Worm (Caenorhabditis elegans): ENCODE measurements around the gene C07C7.1.
A peak's percentile ranks its signal among the peaks of the same experiment; 100 is the strongest.

Gene C07C7.1

DNA sequence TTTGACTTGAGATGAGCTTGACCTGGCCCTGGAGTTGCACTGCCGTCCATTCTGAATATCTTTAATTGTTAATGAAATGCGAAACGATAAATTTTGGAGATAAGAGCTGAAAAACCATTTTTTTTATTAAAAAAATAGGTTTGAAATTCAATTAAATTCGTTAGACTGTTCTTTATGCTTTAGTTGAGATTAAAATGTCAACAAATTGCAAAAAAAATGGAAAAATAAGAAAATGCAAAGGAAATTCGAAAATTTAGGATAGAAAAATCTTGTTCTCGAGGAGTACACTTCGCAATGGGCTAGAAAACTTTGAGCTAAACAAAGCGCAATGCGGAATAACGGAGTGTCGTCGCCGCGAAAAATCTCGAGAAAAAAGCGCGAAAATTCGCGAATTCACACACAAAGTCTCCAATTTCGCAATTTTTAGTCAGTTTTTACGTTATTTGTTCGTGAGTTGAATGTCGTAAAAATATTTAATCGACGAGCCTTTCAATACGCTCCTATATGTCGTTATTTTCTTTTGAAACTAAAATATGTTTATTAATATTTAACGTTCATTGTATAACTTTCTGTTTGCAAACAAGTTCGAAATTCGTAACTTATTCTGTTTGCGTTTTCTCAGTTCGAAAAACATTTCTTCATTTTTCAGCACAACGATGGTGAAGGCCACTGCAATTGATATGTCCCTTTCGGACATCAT is 37.7 kb upstream of the C07C7.1 start, which contains the start of the genes rpb-12 and aly-2 (continued):
- TF ChIP-seq let-607 (tag; optimal IDR thresholded peaks at IDR 0.05) (no peak), ceh-27 (GFP tag; optimal IDR thresholded peaks at IDR 0.05) (peak; percentile 23), lin-54 (GFP tag; optimal IDR thresholded peaks at IDR 0.05) (peak; percentile 81), hmg-1.2 (GFP tag; IDR thresholded peaks at IDR 0.05) (peak; percentile 59), unc-62 (GFP tag; optimal IDR thresholded peaks at IDR 0.05) (no peak), dox-1 (GFP tag; IDR thresholded peaks at IDR 0.05) (peak; percentile 92), ceh-58 (GFP tag; IDR thresholded peaks at IDR 0.05) (no peak), nhr-80 (tag; optimal IDR thresholded peaks at IDR 0.05) (no peak), lsy-27 (tag; optimal IDR thresholded peaks at IDR 0.05; ENCODE audit: borderline replicate concordance, insufficient read depth) (no peak), lin-26 (GFP tag; IDR thresholded peaks at IDR 0.05) (no peak), nhr-179 (tag; optimal IDR thresholded peaks at IDR 0.05) (no peak), T26A5.8 (tag; optimal IDR thresholded peaks at IDR 0.05) (no peak), efl-1 (GFP tag; optimal IDR thresholded peaks at IDR 0.05) (peak; percentile 95), ztf-3 (GFP tag; optimal IDR thresholded peaks at IDR 0.05) (no peak), ekl-4 (GFP tag; IDR thresholded peaks at IDR 0.05) (peak; percentile 67; the same call in 1 of the 2 replicates), egrh-3 (GFP tag; IDR thresholded peaks at IDR 0.05) (no peak), mel-28 (tag; optimal IDR thresholded peaks at IDR 0.05; ENCODE audit: borderline replicate concordance) (no peak), F37B4.10 (GFP tag; IDR thresholded peaks at IDR 0.05) (no peak), Y95B8A.8 (GFP tag; IDR thresholded peaks at IDR 0.05) (peak; percentile 55; the same call in 1 of the 2 replicates), ztf-6 (GFP tag; IDR thresholded peaks at IDR 0.05) (no peak), nfya-2 (GFP tag; IDR thresholded peaks at IDR 0.05) (no peak), F10E7.11 (tag; optimal IDR thresholded peaks at IDR 0.05) (no peak), Y53F4B.3 (GFP tag; IDR thresholded peaks at IDR 0.05) (no peak), die-1 (tag; optimal IDR thresholded peaks at IDR 0.05) (no peak), snpc-1.1 (tag; optimal IDR thresholded peaks at IDR 0.05; ENCODE audit: insufficient read depth) (peak; percentile 59), fkh-3 (tag; optimal IDR thresholded peaks at IDR 0.05) (no peak), athp-1 (tag; optimal IDR thresholded peaks at IDR 0.05) (no peak), madf-6 (GFP tag; IDR thresholded peaks at IDR 0.05) (peak; percentile 97), ama-1 (optimal IDR thresholded peaks at IDR 0.05) (no peak), ama-1 (GFP tag; optimal IDR thresholded peaks at IDR 0.05) (no peak), mcd-1 (GFP tag; IDR thresholded peaks at IDR 0.05) (peak; percentile 66), let-526 (GFP tag; IDR thresholded peaks at IDR 0.05) (no peak), him-1 (tag; optimal IDR thresholded peaks at IDR 0.05) (peak; percentile 75), Y79H2A.3 (GFP tag; conservative IDR thresholded peaks at IDR 0.05) (0 out of 2 replicates have a peak, but pooled peaks have one; percentile 23), nfya-1 (tag; optimal IDR thresholded peaks at IDR 0.05; ENCODE audit: borderline replicate concordance, insufficient read depth) (no peak), ets-4 (GFP tag; optimal IDR thresholded peaks at IDR 0.05) (no peak), Y67H2A.10 (GFP tag; conservative IDR thresholded peaks at IDR 0.05) (no peak), attf-5 (GFP tag; optimal IDR thresholded peaks at IDR 0.05) (peak; percentile 54), B0336.3 (GFP tag; IDR thresholded peaks at IDR 0.05) (peak; percentile 74), unc-130 (GFP tag; optimal IDR thresholded peaks at IDR 0.05) (peak; percentile 65), madf-8 (GFP tag; conservative IDR thresholded peaks at IDR 0.05) (peak; percentile 91), snpc-1.3 (tag; optimal IDR thresholded peaks at IDR 0.05; ENCODE audit: insufficient read depth) (peak; percentile 50), F23B12.7 (tag; optimal IDR thresholded peaks at IDR 0.05; ENCODE audit: insufficient read depth) (peak; percentile 64), F33H1.4 (GFP tag; IDR thresholded peaks at IDR 0.05) (peak; percentile 78), C06A6.2 (GFP tag; conservative IDR thresholded peaks at IDR 0.05) (no peak), aptf-3 (GFP tag; IDR thresholded peaks at IDR 0.05) (no peak), ztf-28 (GFP tag; IDR thresholded peaks at IDR 0.05) (no peak)
